Worm (Caenorhabditis elegans): Measurements from ENCODE around the gene rbbp-5.

ce11 chrII:6115283-6115682 lies 17.7 kb downstream of the rbbp-5 start:
- no peak for TF ChIP-seq T20F7.1 (GFP tag; optimal IDR thresholded peaks at IDR 0.05)
- TF ChIP-seq lin-39 (tag; optimal IDR thresholded peaks at IDR 0.05) = no peak
- TF ChIP-seq daf-19 (GFP tag; conservative IDR thresholded peaks at IDR 0.05) = no peak
- TF ChIP-seq mxl-2 (GFP tag; conservative IDR thresholded peaks at IDR 0.05) = no peak
- TF ChIP-seq fos-1 (tag; optimal IDR thresholded peaks at IDR 0.05) = no peak
- TF ChIP-seq R02D3.7 (tag; optimal IDR thresholded peaks at IDR 0.05) = no peak
